Fruit fly (Drosophila melanogaster) whole organism, embryonic: ENCODE measurements around the gene CG6083.

Experiments
- Abd-B ChIP-seq: fragments of 200-800 bp; sonication (Bioruptor generic); optimal IDR thresholded peaks from 2 replicates; lab custom pipeline; 2018; ENCODE audit warnings: missing biosample characterization, mild to moderate bottlenecking, missing genetic modification characterization, moderate library complexity
- Adf1 ChIP-seq: fragments of 200-800 bp; sonication (Bioruptor generic); IDR thresholded peaks from 2 replicates; pipeline ENCODE4 v1.3.6; 2022; ENCODE audit warnings: missing biosample characterization, missing genetic modification characterization
- Bgb ChIP-seq: fragments of 200-800 bp; sonication (Bioruptor generic); IDR thresholded peaks from 2 replicates; pipeline ENCODE4 v1.3.6; 2022; ENCODE audit warnings: missing biosample characterization, missing genetic modification characterization; ENCODE audit not compliant: partially characterized antibody
- CG10147 ChIP-seq: fragments of 200-800 bp; sonication (Bioruptor generic); optimal IDR thresholded peaks from 2 replicates; lab custom pipeline; 2019; ENCODE audit warnings: missing biosample characterization, mild to moderate bottlenecking, missing genetic modification characterization, moderate library complexity
- CG12299 ChIP-seq: fragments of 200-800 bp; sonication (Bioruptor generic); optimal IDR thresholded peaks from 2 replicates; lab custom pipeline; 2018; ENCODE audit warnings: missing biosample characterization, mild to moderate bottlenecking, missing genetic modification characterization
- CG12942 ChIP-seq: fragments of 200-800 bp; sonication (Bioruptor generic); optimal IDR thresholded peaks from 3 replicates; lab custom pipeline; 2016; ENCODE audit warnings: missing biosample characterization, missing genetic modification characterization
- CG1529 ChIP-seq: fragments of 200-800 bp; sonication (Bioruptor generic); optimal IDR thresholded peaks from 3 replicates; lab custom pipeline; 2018; ENCODE audit warnings: missing biosample characterization, missing genetic modification characterization
- CG17802 ChIP-seq: fragments of 200-800 bp; sonication (Bioruptor generic); optimal IDR thresholded peaks from 2 replicates; lab custom pipeline; 2018; ENCODE audit warnings: missing biosample characterization, mild to moderate bottlenecking, missing genetic modification characterization, moderate library complexity
- CG2120 ChIP-seq: fragments of 200-800 bp; sonication (Bioruptor generic); optimal IDR thresholded peaks from 3 replicates; lab custom pipeline; 2016; ENCODE audit warnings: missing biosample characterization, missing genetic modification characterization
- CG30020 ChIP-seq: fragments of 200-800 bp; optimal IDR thresholded peaks from 2 replicates; lab custom pipeline; 2019; ENCODE audit warnings: missing biosample characterization, mild to moderate bottlenecking, missing genetic modification characterization, moderate library complexity
- CG5953 ChIP-seq: fragments of 200-800 bp; sonication (Bioruptor generic); IDR thresholded peaks from 2 replicates; pipeline ENCODE4 v1.3.6; 2022; ENCODE audit warnings: missing biosample characterization, missing genetic modification characterization
- CG6683 ChIP-seq: fragments of 200-800 bp; sonication (Bioruptor generic); optimal IDR thresholded peaks from 2 replicates; lab custom pipeline; 2017; ENCODE audit warnings: missing biosample characterization, mild to moderate bottlenecking, missing genetic modification characterization, missing genetic modification reagents
- CG6689 ChIP-seq: fragments of 200-800 bp; sonication (Bioruptor generic); IDR thresholded peaks from 2 replicates; pipeline ENCODE4 v1.3.6; 2022; ENCODE audit warnings: missing biosample characterization, missing genetic modification characterization
- CG6791 ChIP-seq: fragments of 200-800 bp; sonication (Bioruptor generic); IDR thresholded peaks from 3 replicates; pipeline ENCODE4 v1.3.6; 2022; ENCODE audit warnings: missing biosample characterization, missing genetic modification characterization; ENCODE audit not compliant: partially characterized antibody
- Dp ChIP-seq: fragments of 200-800 bp; sonication (Bioruptor generic); optimal IDR thresholded peaks from 2 replicates; lab custom pipeline; 2018; ENCODE audit warnings: missing biosample characterization, mild to moderate bottlenecking, missing genetic modification characterization, moderate library complexity
- E2f1 ChIP-seq: fragments of 200-800 bp; sonication (Bioruptor generic); IDR thresholded peaks from 2 replicates; pipeline ENCODE4 v1.3.6; 2022; ENCODE audit warnings: missing biosample characterization, missing genetic modification characterization
- Fer1 ChIP-seq: fragments of 200-800 bp; sonication (Bioruptor generic); optimal IDR thresholded peaks from 2 replicates; lab custom pipeline; 2017; ENCODE audit warnings: missing biosample characterization, mild to moderate bottlenecking, missing genetic modification characterization
- HHEX ChIP-seq: fragments of 200-800 bp; sonication (Bioruptor generic); optimal IDR thresholded peaks from 3 replicates; lab custom pipeline; 2017; ENCODE audit warnings: missing biosample characterization, mild to moderate bottlenecking, missing genetic modification characterization, missing genetic modification reagents
- HLH4C ChIP-seq: fragments of 200-800 bp; sonication (Bioruptor generic); IDR thresholded peaks from 3 replicates; pipeline ENCODE4 v1.3.6; 2022; ENCODE audit warnings: missing biosample characterization, missing genetic modification characterization; ENCODE audit not compliant: partially characterized antibody
- Hmr ChIP-seq: fragments of 200-800 bp; sonication (Bioruptor generic); optimal IDR thresholded peaks from 3 replicates; lab custom pipeline; 2017; ENCODE audit warnings: mild to moderate bottlenecking, missing biosample characterization, missing genetic modification reagents, missing genetic modification characterization
- Hr39 ChIP-seq: fragments of >200 bp; optimal IDR thresholded peaks from 2 replicates; lab custom pipeline; 2017
- Mad ChIP-seq: fragments of 200-800 bp; sonication (Bioruptor generic); optimal IDR thresholded peaks from 2 replicates; lab custom pipeline; 2016; ENCODE audit warnings: missing biosample characterization, missing genetic modification characterization
- Mes4 ChIP-seq: fragments of 200-800 bp; sonication (Bioruptor generic); optimal IDR thresholded peaks from 2 replicates; lab custom pipeline; 2016; ENCODE audit warnings: missing biosample characterization, missing genetic modification characterization
- Mrtf ChIP-seq: fragments of 200-800 bp; sonication (Bioruptor generic); IDR thresholded peaks from 3 replicates; pipeline ENCODE4 v1.3.6; 2022; ENCODE audit warnings: missing biosample characterization, missing genetic modification characterization
- Nf-YB ChIP-seq: fragments of 200-800 bp; sonication (Bioruptor generic); optimal IDR thresholded peaks from 3 replicates; lab custom pipeline; 2019; ENCODE audit warnings: missing biosample characterization, mild to moderate bottlenecking, missing genetic modification characterization, moderate library complexity
- Scr ChIP-seq: fragments of 200-800 bp; sonication (Bioruptor generic); IDR thresholded peaks from 2 replicates; pipeline ENCODE4 v1.3.6; 2022; ENCODE audit warnings: missing biosample characterization, missing genetic modification characterization; ENCODE audit not compliant: partially characterized antibody
- bbx ChIP-seq: fragments of 200-800 bp; sonication (Bioruptor generic); IDR thresholded peaks from 2 replicates; pipeline ENCODE4 v1.3.6; 2022; ENCODE audit warnings: missing biosample characterization, missing genetic modification characterization; ENCODE audit not compliant: partially characterized antibody
- bowl ChIP-seq: fragments of 200-800 bp; sonication (Bioruptor generic); IDR thresholded peaks from 2 replicates; pipeline ENCODE4 v1.3.6; 2022; ENCODE audit warnings: missing biosample characterization, missing genetic modification characterization
- chn ChIP-seq: fragments of 200-800 bp; sonication (Bioruptor generic); optimal IDR thresholded peaks from 2 replicates; lab custom pipeline; 2016; ENCODE audit warnings: missing biosample characterization, missing genetic modification characterization
- ftz-f1 ChIP-seq: fragments of 200-800 bp; sonication (Bioruptor generic); optimal IDR thresholded peaks from 2 replicates; lab custom pipeline; 2016; ENCODE audit warnings: missing biosample characterization, missing genetic modification characterization
- inv ChIP-seq: fragments of 200-800 bp; sonication (Bioruptor generic); IDR thresholded peaks from 2 replicates; pipeline ENCODE4 v1.3.6; 2022; ENCODE audit warnings: missing biosample characterization, missing genetic modification characterization; ENCODE audit not compliant: partially characterized antibody
- knrl ChIP-seq: fragments of 200-800 bp; sonication (Bioruptor generic); IDR thresholded peaks from 3 replicates; pipeline ENCODE4 v1.3.6; 2022; ENCODE audit warnings: missing biosample characterization, missing genetic modification characterization; ENCODE audit not compliant: partially characterized antibody
- mld ChIP-seq: fragments of 200-800 bp; sonication (Bioruptor generic); IDR thresholded peaks from 3 replicates; pipeline ENCODE4 v1.3.6; 2022; ENCODE audit warnings: missing biosample characterization, missing genetic modification characterization; ENCODE audit not compliant: partially characterized antibody
- nom ChIP-seq: fragments of 200-800 bp; sonication (Bioruptor generic); optimal IDR thresholded peaks from 2 replicates; lab custom pipeline; 2017; ENCODE audit warnings: missing biosample characterization, missing genetic modification characterization, mild to moderate bottlenecking, moderate library complexity, missing genetic modification reagents
- oc ChIP-seq: fragments of 200-800 bp; sonication (Bioruptor generic); optimal IDR thresholded peaks from 2 replicates; lab custom pipeline; 2018; ENCODE audit warnings: missing biosample characterization, mild to moderate bottlenecking, missing genetic modification characterization, moderate library complexity
- org-1 ChIP-seq: fragments of 200-800 bp; sonication (Bioruptor generic); optimal IDR thresholded peaks from 2 replicates; lab custom pipeline; 2017; ENCODE audit warnings: missing biosample characterization, missing genetic modification characterization
- otp ChIP-seq: fragments of 200-800 bp; sonication (Bioruptor generic); IDR thresholded peaks from 3 replicates; pipeline ENCODE4, ENCODE4 v1.3.6; 2022; ENCODE audit warnings: missing biosample characterization, missing genetic modification characterization
- pb ChIP-seq: fragments of 200-800 bp; sonication (Bioruptor generic); optimal IDR thresholded peaks from 3 replicates; lab custom pipeline; 2016; ENCODE audit warnings: missing biosample characterization, missing genetic modification characterization
- pzg ChIP-seq: fragments of 200-800 bp; sonication (Bioruptor generic); optimal IDR thresholded peaks from 3 replicates; lab custom pipeline; 2018; ENCODE audit warnings: missing biosample characterization, mild to moderate bottlenecking, missing genetic modification characterization, moderate library complexity
- row ChIP-seq: fragments of 200-800 bp; sonication (Bioruptor generic); IDR thresholded peaks from 3 replicates; pipeline ENCODE4 v1.3.6; 2022; ENCODE audit warnings: missing biosample characterization, missing genetic modification characterization
- schlank ChIP-seq: fragments of 200-800 bp; sonication (Bioruptor generic); optimal IDR thresholded peaks from 2 replicates; lab custom pipeline; 2018; ENCODE audit warnings: missing biosample characterization, mild to moderate bottlenecking, missing genetic modification characterization
- sd ChIP-seq: fragments of 200-800 bp; sonication (Bioruptor generic); optimal IDR thresholded peaks from 3 replicates; lab custom pipeline; 2018; ENCODE audit warnings: missing biosample characterization, mild to moderate bottlenecking, missing genetic modification characterization, moderate library complexity
- sna ChIP-seq: fragments of 200-800 bp; sonication (Bioruptor generic); IDR thresholded peaks from 2 replicates; pipeline ENCODE4 v1.3.6; 2022; ENCODE audit warnings: missing biosample characterization, missing genetic modification characterization; ENCODE audit not compliant: partially characterized antibody
- tna ChIP-seq: fragments of 200-800 bp; sonication (Bioruptor generic); IDR thresholded peaks from 2 replicates; pipeline ENCODE4 v1.3.6; 2022; ENCODE audit warnings: missing biosample characterization, missing genetic modification characterization; ENCODE audit not compliant: partially characterized antibody
- ttk ChIP-seq: fragments of 200-800 bp; sonication (Bioruptor generic); IDR thresholded peaks from 2 replicates; pipeline ENCODE4 v2.1.2; 2022; ENCODE audit warnings: missing biosample characterization, missing genetic modification characterization
- unc-4 ChIP-seq: fragments of 200-800 bp; sonication (Bioruptor generic); IDR thresholded peaks from 2 replicates; pipeline ENCODE4 v1.3.6; 2022; ENCODE audit warnings: missing biosample characterization, missing genetic modification characterization; ENCODE audit not compliant: partially characterized antibody
- usp ChIP-seq: fragments of >200 bp; optimal IDR thresholded peaks from 2 replicates; lab custom pipeline; 2017; ENCODE audit warnings: missing biosample characterization, missing genetic modification characterization
- zf30C ChIP-seq: fragments of 200-800 bp; sonication (Bioruptor generic); optimal IDR thresholded peaks from 3 replicates; lab custom pipeline; 2018; ENCODE audit warnings: missing biosample characterization, mild to moderate bottlenecking, missing genetic modification characterization
- zfh2 ChIP-seq: fragments of 200-800 bp; sonication (Bioruptor generic); optimal IDR thresholded peaks from 2 replicates; lab custom pipeline; 2016; ENCODE audit warnings: missing biosample characterization, missing genetic modification characterization

The CG6083 gene

DNA sequence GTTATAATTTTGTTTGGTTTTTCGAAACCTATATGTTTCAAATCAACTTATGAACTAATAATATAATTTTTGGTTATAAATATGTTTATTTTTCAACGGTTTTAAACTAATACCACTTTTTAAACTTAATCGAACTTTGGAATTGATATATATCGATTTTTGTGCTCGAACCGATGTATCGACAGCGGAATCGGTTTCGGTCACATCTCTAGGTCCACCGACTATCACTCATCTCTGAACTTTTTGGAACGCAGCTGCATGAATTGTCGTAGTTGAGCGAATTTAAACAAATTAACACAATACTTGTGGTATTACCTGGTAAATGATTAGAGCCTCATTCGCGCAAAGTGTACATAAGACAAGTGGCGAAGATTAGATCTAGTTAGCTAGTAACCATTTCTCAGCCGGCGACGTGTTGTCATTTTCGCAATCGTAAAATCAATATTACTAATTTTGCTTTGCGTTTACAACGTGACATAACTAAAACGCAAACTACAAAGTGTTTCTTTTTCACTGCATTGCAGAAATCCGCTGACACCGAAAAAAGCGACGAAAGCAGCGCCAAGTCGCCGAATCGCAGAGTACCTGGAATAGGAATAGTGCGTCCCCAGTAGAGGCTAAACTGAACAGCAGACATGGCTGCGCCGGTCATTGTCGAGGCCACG lies 2.0 kb upstream of the CG6083 start, which contains the start of gene Apt1 (continued):
- TF ChIP-seq CG10147 (GFP tag; lab: Kevin White, UChicago) (no peak), pzg (GFP tag; lab: Kevin White, UChicago) (peak; percentile 81), CG30020 (tag; lab: Kevin White, UChicago) (peak; percentile 5), Mrtf (GFP tag; lab: Robert Waterston, UW) (no peak), Abd-B (no peak), E2f1 (GFP tag; lab: Robert Waterston, UW) (no peak), CG5953 (GFP tag; lab: Robert Waterston, UW) (no peak), zfh2 (GFP tag; lab: Kevin White, UChicago) (no peak), CG1529 (GFP tag; lab: Kevin White, UChicago) (no peak), CG17802 (tag; lab: Kevin White, UChicago) (no peak), Hr39 (lab: Kevin White, UChicago) (no peak), CG6791 (GFP tag; lab: Robert Waterston, UW) (peak; percentile 98), Mes4 (GFP tag; lab: Kevin White, UChicago) (no peak), CG12942 (GFP tag; lab: Kevin White, UChicago) (no peak), ftz-f1 (GFP tag; lab: Kevin White, UChicago) (peak; percentile 39), Nf-YB (GFP tag; lab: Kevin White, UChicago) (no peak), unc-4 (GFP tag; lab: Robert Waterston, UW) (peak; percentile 94), org-1 (GFP tag; lab: Kevin White, UChicago) (no peak), HHEX (no peak), inv (GFP tag; lab: Robert Waterston, UW) (peak; percentile 93), sna (peak; percentile 94), Mad (GFP tag; lab: Kevin White, UChicago) (no peak), mld (GFP tag; lab: Robert Waterston, UW) (peak; percentile 90), chn (no peak), CG6689 (GFP tag; lab: Robert Waterston, UW) (no peak), Hmr (no peak), nom (GFP tag; lab: Kevin White, UChicago) (peak; percentile 68), HLH4C (GFP tag; lab: Robert Waterston, UW) (peak; percentile 96), pb (GFP tag; lab: Kevin White, UChicago) (no peak), Bgb (GFP tag; lab: Robert Waterston, UW) (peak; percentile 98), row (GFP tag; lab: Robert Waterston, UW) (peak; percentile 60), bowl (GFP tag; lab: Robert Waterston, UW) (no peak), schlank (no peak), CG12299 (tag; lab: Kevin White, UChicago) (no peak), knrl (GFP tag; lab: Robert Waterston, UW) (peak; percentile 96), Adf1 (GFP tag; lab: Robert Waterston, UW) (no peak), Scr (GFP tag; lab: Robert Waterston, UW) (peak; percentile 95), Fer1 (GFP tag; lab: Kevin White, UChicago) (peak; percentile 1), oc (tag; lab: Kevin White, UChicago) (no peak), otp (GFP tag; lab: Robert Waterston, UW) (no peak), CG6683 (GFP tag; lab: Kevin White, UChicago) (no peak), Dp (GFP tag; lab: Kevin White, UChicago) (peak; percentile 69), tna (GFP tag; lab: Robert Waterston, UW) (peak; percentile 95), ttk (no peak), CG2120 (GFP tag; lab: Kevin White, UChicago) (peak; percentile 26), usp (GFP tag; lab: Kevin White, UChicago) (no peak), bbx (GFP tag; lab: Robert Waterston, UW) (peak; percentile 97), zf30C (GFP tag; lab: Kevin White, UChicago) (no peak), sd (tag; lab: Kevin White, UChicago) (no peak)
